Fruit fly (Drosophila melanogaster) whole organism, embryonic: Measurements from ENCODE around the gene CheB38c.
A peak's percentile ranks its signal among the peaks of the same experiment; 100 is the strongest.

Experiments used
- ATbp ChIP-seq: fragments of 200-800 bp; sonication (Bioruptor generic); optimal IDR thresholded peaks from 2 replicates; lab custom pipeline; 2017; ENCODE audit warnings: missing biosample characterization, mild to moderate bottlenecking, missing genetic modification characterization, missing genetic modification reagents
- Ada2b ChIP-seq: fragments of 200-800 bp; sonication (Bioruptor generic); IDR thresholded peaks from 2 replicates; pipeline ENCODE4 v1.3.6; 2022; ENCODE audit warnings: missing biosample characterization, missing genetic modification characterization
- Adf1 ChIP-seq: fragments of 200-800 bp; sonication (Bioruptor generic); IDR thresholded peaks from 2 replicates; pipeline ENCODE4 v1.3.6; 2022; ENCODE audit warnings: missing biosample characterization, missing genetic modification characterization
- Blimp-1 ChIP-seq: fragments of 200-800 bp; sonication (Bioruptor generic); optimal IDR thresholded peaks from 3 replicates; lab custom pipeline; 2018; ENCODE audit warnings: missing biosample characterization, missing genetic modification characterization, mild to moderate bottlenecking, moderate library complexity, missing genetic modification reagents
- CG10274 ChIP-seq: fragments of 200-800 bp; sonication (Bioruptor generic); optimal IDR thresholded peaks from 3 replicates; lab custom pipeline; 2017; ENCODE audit warnings: missing biosample characterization, mild to moderate bottlenecking, missing genetic modification characterization
- CG14860 ChIP-seq: fragments of 200-800 bp; sonication (Bioruptor generic); IDR thresholded peaks from 3 replicates; pipeline ENCODE4 v1.3.6; 2022; ENCODE audit warnings: missing biosample characterization, missing genetic modification characterization; ENCODE audit not compliant: partially characterized antibody
- CG1602 ChIP-seq: fragments of 200-800 bp; sonication (Bioruptor generic); optimal IDR thresholded peaks from 3 replicates; lab custom pipeline; 2016; ENCODE audit warnings: missing biosample characterization, missing genetic modification characterization
- CG17802 ChIP-seq: fragments of 200-800 bp; sonication (Bioruptor generic); optimal IDR thresholded peaks from 2 replicates; lab custom pipeline; 2018; ENCODE audit warnings: missing biosample characterization, mild to moderate bottlenecking, missing genetic modification characterization, moderate library complexity
- CG3163 ChIP-seq: fragments of 200-800 bp; sonication (Bioruptor generic); optimal IDR thresholded peaks from 3 replicates; lab custom pipeline; 2016; ENCODE audit warnings: missing biosample characterization, missing genetic modification characterization
- CG32772 ChIP-seq: fragments of 200-800 bp; sonication (Bioruptor generic); IDR thresholded peaks from 2 replicates; pipeline ENCODE4 v1.3.6; 2022; ENCODE audit warnings: missing biosample characterization, missing genetic modification characterization
- CG3838 ChIP-seq: fragments of 200-800 bp; sonication (Bioruptor generic); optimal IDR thresholded peaks from 3 replicates; lab custom pipeline; 2016; ENCODE audit warnings: missing biosample characterization, missing genetic modification characterization
- CG4282 ChIP-seq: fragments of 200-800 bp; sonication (Bioruptor generic); optimal IDR thresholded peaks from 2 replicates; lab custom pipeline; 2016; ENCODE audit warnings: missing biosample characterization, missing genetic modification characterization
- CG4328 ChIP-seq: fragments of 200-800 bp; sonication (Bioruptor generic); optimal IDR thresholded peaks from 3 replicates; lab custom pipeline; 2017; ENCODE audit warnings: missing biosample characterization, missing genetic modification reagents, missing genetic modification characterization
- CG4730 ChIP-seq: fragments of 200-800 bp; sonication (Bioruptor generic); IDR thresholded peaks from 2 replicates; pipeline ENCODE4 v1.3.6; 2022; ENCODE audit warnings: missing biosample characterization, missing genetic modification characterization
- CG5245 ChIP-seq: fragments of 200-800 bp; sonication (Bioruptor generic); optimal IDR thresholded peaks from 3 replicates; lab custom pipeline; 2016; ENCODE audit warnings: missing biosample characterization, missing genetic modification characterization
- CG6654 ChIP-seq: fragments of 200-800 bp; sonication (Bioruptor generic); optimal IDR thresholded peaks from 2 replicates; lab custom pipeline; 2017; ENCODE audit warnings: missing biosample characterization, mild to moderate bottlenecking, missing genetic modification characterization
- CG6791 ChIP-seq: fragments of 200-800 bp; sonication (Bioruptor generic); IDR thresholded peaks from 3 replicates; pipeline ENCODE4 v1.3.6; 2022; ENCODE audit warnings: missing biosample characterization, missing genetic modification characterization; ENCODE audit not compliant: partially characterized antibody
- CG6813 ChIP-seq: fragments of 200-800 bp; sonication (Bioruptor generic); optimal IDR thresholded peaks from 2 replicates; lab custom pipeline; 2017; ENCODE audit warnings: missing biosample characterization, missing genetic modification characterization, mild to moderate bottlenecking, moderate library complexity, missing genetic modification reagents
- CG7987 ChIP-seq: fragments of 200-800 bp; sonication (Bioruptor generic); optimal IDR thresholded peaks from 2 replicates; lab custom pipeline; 2018; ENCODE audit warnings: missing biosample characterization, mild to moderate bottlenecking, missing genetic modification characterization, moderate library complexity
- CG8765 ChIP-seq: fragments of 200-800 bp; sonication (Bioruptor generic); IDR thresholded peaks from 2 replicates; pipeline ENCODE4 v1.3.6; 2022; ENCODE audit warnings: missing biosample characterization, missing genetic modification characterization
- Dek ChIP-seq: fragments of 200-800 bp; sonication (Bioruptor generic); optimal IDR thresholded peaks from 3 replicates; lab custom pipeline; 2019; ENCODE audit warnings: missing biosample characterization, mild to moderate bottlenecking, missing genetic modification characterization, moderate library complexity
- Gsc ChIP-seq: fragments of 200-800 bp; sonication (Bioruptor generic); IDR thresholded peaks from 2 replicates; pipeline ENCODE4 v1.3.6; 2022; ENCODE audit warnings: missing biosample characterization, missing genetic modification characterization
- Hand ChIP-seq: fragments of 200-800 bp; sonication (Bioruptor generic); optimal IDR thresholded peaks from 2 replicates; lab custom pipeline; 2017; ENCODE audit warnings: mild to moderate bottlenecking, missing biosample characterization, missing genetic modification reagents, missing genetic modification characterization
- Hmx ChIP-seq: fragments of 200-800 bp; sonication (Bioruptor generic); optimal IDR thresholded peaks from 2 replicates; lab custom pipeline; 2016; ENCODE audit warnings: missing biosample characterization, missing genetic modification characterization
- Myb ChIP-seq: fragments of 200-800 bp; sonication (Bioruptor generic); optimal IDR thresholded peaks from 2 replicates; lab custom pipeline; 2016; ENCODE audit warnings: missing biosample characterization, missing genetic modification characterization
- Opbp ChIP-seq: fragments of 200-800 bp; sonication (Bioruptor generic); IDR thresholded peaks from 3 replicates; pipeline ENCODE4 v1.3.6; 2022; ENCODE audit warnings: missing biosample characterization, missing genetic modification characterization; ENCODE audit not compliant: partially characterized antibody
- Sox100B ChIP-seq: fragments of 200-800 bp; sonication (Bioruptor generic); optimal IDR thresholded peaks from 3 replicates; lab custom pipeline; 2018; ENCODE audit warnings: missing biosample characterization, mild to moderate bottlenecking, missing genetic modification characterization
- Tbp ChIP-seq: fragments of >200 bp; optimal IDR thresholded peaks from 2 replicates; lab custom pipeline; 2018; ENCODE audit warnings: missing biosample characterization, missing genetic modification characterization
- Vsx1 ChIP-seq: fragments of 200-800 bp; sonication (Bioruptor generic); optimal IDR thresholded peaks from 2 replicates; lab custom pipeline; 2017; ENCODE audit warnings: missing biosample characterization, mild to moderate bottlenecking, missing genetic modification characterization, missing genetic modification reagents
- ab ChIP-seq: fragments of 200-800 bp; sonication (Bioruptor generic); optimal IDR thresholded peaks from 2 replicates; lab custom pipeline; 2016; ENCODE audit warnings: missing biosample characterization, missing genetic modification characterization
- cg ChIP-seq: fragments of 200-800 bp; sonication (Bioruptor generic); optimal IDR thresholded peaks from 3 replicates; lab custom pipeline; 2019; ENCODE audit warnings: missing biosample characterization, mild to moderate bottlenecking, missing genetic modification characterization, moderate library complexity
- ci ChIP-seq: fragments of 200-800 bp; sonication (Bioruptor generic); IDR thresholded peaks from 3 replicates; pipeline ENCODE4 v1.3.6; 2022; ENCODE audit warnings: missing biosample characterization, missing genetic modification characterization
- danr ChIP-seq: fragments of 200-800 bp; sonication (Bioruptor generic); IDR thresholded peaks from 2 replicates; pipeline ENCODE4 v1.3.6; 2022; ENCODE audit warnings: missing biosample characterization, missing genetic modification characterization
- en ChIP-seq: fragments of 200-800 bp; sonication (Bioruptor generic); optimal IDR thresholded peaks from 2 replicates; lab custom pipeline; 2016; ENCODE audit warnings: missing biosample characterization, missing genetic modification characterization
- fd64A ChIP-seq: fragments of 200-800 bp; sonication (Bioruptor generic); optimal IDR thresholded peaks from 3 replicates; lab custom pipeline; 2018; ENCODE audit warnings: missing biosample characterization, mild to moderate bottlenecking, missing genetic modification characterization
- gem ChIP-seq: fragments of 200-800 bp; sonication (Bioruptor generic); optimal IDR thresholded peaks from 2 replicates; lab custom pipeline; 2019; ENCODE audit warnings: missing biosample characterization, mild to moderate bottlenecking, missing genetic modification characterization, moderate library complexity
- gfzf ChIP-seq: fragments of 200-800 bp; sonication (Bioruptor generic); optimal IDR thresholded peaks from 2 replicates; lab custom pipeline; 2016; ENCODE audit warnings: missing biosample characterization, mild to moderate bottlenecking, missing genetic modification characterization, moderate library complexity
- gro ChIP-seq: fragments of 200-800 bp; sonication (Bioruptor generic); optimal IDR thresholded peaks from 2 replicates; lab custom pipeline; 2016; ENCODE audit warnings: missing biosample characterization, missing genetic modification characterization
- gsb-n ChIP-seq: fragments of 200-800 bp; sonication (Bioruptor generic); optimal IDR thresholded peaks from 3 replicates; lab custom pipeline; 2018; ENCODE audit warnings: missing biosample characterization, mild to moderate bottlenecking, missing genetic modification characterization
- hb ChIP-seq: fragments of 200-800 bp; sonication (Bioruptor generic); IDR thresholded peaks from 3 replicates; pipeline ENCODE4 v1.3.6; 2022; ENCODE audit warnings: missing biosample characterization, missing genetic modification characterization; ENCODE audit not compliant: partially characterized antibody
- hkb ChIP-seq, 2 experiments: fragments of 200-800 bp in 1 of 2; fragments of >200 bp in 1 of 2; sonication (Bioruptor generic) in 1 of 2; IDR thresholded peaks in 1 of 2; optimal IDR thresholded peaks in 1 of 2; 2 replicates each; pipeline versions ENCODE4 v1.3.6 to Lab custom; 2017 to 2022; ENCODE audit warnings: missing biosample characterization in 1 of 2, missing genetic modification characterization in 1 of 2
- lab ChIP-seq: fragments of 200-800 bp; sonication (Bioruptor generic); optimal IDR thresholded peaks from 3 replicates; lab custom pipeline; 2017; ENCODE audit warnings: missing biosample characterization, missing genetic modification characterization, mild to moderate bottlenecking, moderate library complexity, missing genetic modification reagents
- p53 ChIP-seq: fragments of 200-800 bp; sonication (Bioruptor generic); optimal IDR thresholded peaks from 2 replicates; lab custom pipeline; 2016; ENCODE audit warnings: missing biosample characterization, missing genetic modification characterization
- salm ChIP-seq: fragments of 200-800 bp; sonication (Bioruptor generic); optimal IDR thresholded peaks from 2 replicates; lab custom pipeline; 2018; ENCODE audit warnings: missing biosample characterization, mild to moderate bottlenecking, missing genetic modification characterization
- sens ChIP-seq: fragments of 200-800 bp; sonication (Bioruptor generic); peaks from one replicate; lab custom pipeline; 2016; ENCODE audit warnings: missing biosample characterization, missing genetic modification characterization
- tll ChIP-seq, 2 experiments: fragments of 200-800 bp in 1 of 2; fragments of >200 bp in 1 of 2; sonication (Bioruptor generic) in 1 of 2; optimal IDR thresholded peaks; 2 replicates each; lab custom pipeline; 2017 to 2019; ENCODE audit warnings: missing biosample characterization in 2 of 2, missing genetic modification characterization in 2 of 2, mild to moderate bottlenecking in 1 of 2, moderate library complexity in 1 of 2
- vnd ChIP-seq: fragments of 200-800 bp; sonication (Bioruptor generic); IDR thresholded peaks from 3 replicates; pipeline ENCODE4 v1.3.6; 2022; ENCODE audit warnings: missing biosample characterization, missing genetic modification characterization; ENCODE audit not compliant: partially characterized antibody

CheB38c gene

DNA sequence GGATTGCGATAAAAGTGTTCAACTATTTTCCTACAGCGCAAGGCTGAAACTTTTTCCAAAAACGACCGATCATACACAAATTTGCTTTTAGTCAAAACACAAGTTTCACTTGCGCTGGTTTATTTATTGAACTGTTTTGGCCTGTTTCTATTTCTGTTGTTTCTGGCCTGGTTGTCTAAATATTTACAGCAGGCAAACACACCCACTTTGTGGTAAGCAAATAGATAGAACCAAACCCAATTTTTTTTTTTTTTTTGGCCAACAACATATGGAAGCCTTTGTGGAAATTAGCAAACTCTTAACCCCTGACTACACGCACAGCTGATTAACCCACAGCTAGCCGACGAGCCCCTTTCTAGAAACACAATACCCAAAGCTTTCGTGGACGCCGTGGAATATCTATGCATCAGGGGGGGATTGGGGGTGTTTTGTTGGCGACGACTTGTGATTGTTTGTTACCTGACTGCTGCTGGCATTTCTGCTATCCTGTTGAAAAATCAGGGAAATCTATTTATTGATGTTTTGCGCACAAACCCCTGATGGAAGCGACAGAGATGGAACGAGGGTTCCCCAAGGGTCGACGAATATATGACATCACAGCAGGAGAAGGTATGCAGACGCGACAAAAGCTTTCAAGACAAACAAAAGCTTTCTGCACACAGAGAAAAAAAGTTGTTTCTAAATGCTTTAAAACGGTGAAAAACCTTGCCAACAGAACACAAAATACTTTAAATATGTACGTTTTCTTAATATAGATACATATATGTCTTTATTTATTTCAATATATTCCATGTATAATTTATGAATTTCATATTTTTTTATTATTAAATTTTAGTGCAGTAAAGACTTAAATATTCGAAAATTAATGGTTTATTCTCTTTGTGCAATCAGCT, 12.8 kb downstream of the CheB38c start (continued):
- TF ChIP-seq Vsx1 (GFP tag; lab: Kevin White, UChicago) (peak; percentile 54), Sox100B (GFP tag; lab: Kevin White, UChicago) (peak; percentile 45), CG32772 (GFP tag; lab: Robert Waterston, UW) (peak; percentile 45; the same call in 1 of the 2 replicates), gsb-n (no peak), CG7987 (GFP tag; lab: Kevin White, UChicago) (peak; percentile 75), Tbp (no peak), CG14860 (GFP tag; lab: Robert Waterston, UW) (no peak), CG1602 (peak; percentile 3), Ada2b (GFP tag; lab: Robert Waterston, UW) (peak; percentile 39; the same call in 1 of the 2 replicates), gem (tag; lab: Kevin White, UChicago) (peak; percentile 76), CG6654 (GFP tag; lab: Kevin White, UChicago) (no peak), ab (no peak), CG10274 (GFP tag; lab: Kevin White, UChicago) (no peak), gro (GFP tag; lab: Kevin White, UChicago) (peak; percentile 24), ATbp (GFP tag; lab: Kevin White, UChicago) (peak; percentile 80), Gsc (GFP tag; lab: Robert Waterston, UW) (no peak), danr (0 out of 2 replicates have a peak, but pooled peaks have one; percentile 22), CG6813 (GFP tag; lab: Kevin White, UChicago) (peak; percentile 73), gfzf (GFP tag; lab: Kevin White, UChicago) (no peak), CG3163 (no peak), tll (GFP tag; optimal IDR thresholded peaks at IDR 0.05; lab: Kevin White, UChicago) (no peak), Hmx (GFP tag; lab: Kevin White, UChicago) (no peak), vnd (GFP tag; lab: Robert Waterston, UW) (no peak), CG4328 (GFP tag; lab: Kevin White, UChicago) (no peak), CG4730 (GFP tag; lab: Robert Waterston, UW) (peak; percentile 37; the same call in 1 of the 2 replicates), salm (tag; lab: Kevin White, UChicago) (peak; percentile 13), Blimp-1 (GFP tag; lab: Kevin White, UChicago) (peak; percentile 46), Myb (no peak), en (no peak), ci (GFP tag; lab: Robert Waterston, UW) (peak; percentile 8; the same call in 2 of the 3 replicates), hkb (optimal IDR thresholded peaks at IDR 0.05; lab: Kevin White, UChicago) (no peak), hkb (GFP tag; IDR thresholded peaks at IDR 0.05; lab: Robert Waterston, UW) (peak; percentile 65), fd64A (GFP tag; lab: Kevin White, UChicago) (no peak), Hand (GFP tag; lab: Kevin White, UChicago) (peak; percentile 68), Dek (peak; percentile 44), sens (GFP tag; lab: Kevin White, UChicago) (peak; percentile 54), lab (GFP tag; lab: Kevin White, UChicago) (peak; percentile 78), CG6791 (no peak), p53 (GFP tag; lab: Kevin White, UChicago) (no peak), CG4282 (GFP tag; lab: Kevin White, UChicago) (peak; percentile 12), hb (GFP tag; lab: Robert Waterston, UW) (no peak), CG5245 (GFP tag; lab: Kevin White, UChicago) (no peak), CG3838 (GFP tag; lab: Kevin White, UChicago) (no peak), cg (GFP tag; lab: Kevin White, UChicago) (no peak), Opbp (GFP tag; lab: Robert Waterston, UW) (no peak), CG8765 (GFP tag; lab: Robert Waterston, UW) (no peak), CG17802 (tag; lab: Kevin White, UChicago) (no peak), Adf1 (GFP tag; lab: Robert Waterston, UW) (peak; percentile 20; the same call in 1 of the 2 replicates)
